Fruit fly (Drosophila melanogaster): ENCODE data around the gene CG31668.

The CG31668 gene

dm6 chr2L:2196590-2197474, 9.1 kb downstream of the CG31668 start (continued):
- no peak for TF ChIP-seq rib (GFP tag; IDR thresholded peaks at IDR 0.05)
- TF ChIP-seq CG14014 (GFP tag; IDR thresholded peaks at IDR 0.05): no peak
- no peak for TF ChIP-seq CG8944 (GFP tag; optimal IDR thresholded peaks at IDR 0.05)
- peak; percentile 52 for TF ChIP-seq CG1603 (tag; optimal IDR thresholded peaks at IDR 0.05)
- no peak for TF ChIP-seq E2f1 (GFP tag; IDR thresholded peaks at IDR 0.05)
- TF ChIP-seq schlank (tag; optimal IDR thresholded peaks at IDR 0.05): peak; percentile 55
- TF ChIP-seq Dp (GFP tag; optimal IDR thresholded peaks at IDR 0.05): peak; percentile 31
- peak; percentile 68 for TF ChIP-seq grau (tag; optimal IDR thresholded peaks at IDR 0.05)
- TF ChIP-seq CG4282 (GFP tag; optimal IDR thresholded peaks at IDR 0.05): peak; percentile 70
- peak; percentile 1 for TF ChIP-seq CG13123 (GFP tag; optimal IDR thresholded peaks at IDR 0.05)
- peak; percentile 55 for TF ChIP-seq CG12659 (GFP tag; optimal IDR thresholded peaks at IDR 0.05)
- TF ChIP-seq Max (GFP tag; optimal IDR thresholded peaks at IDR 0.05): peak; percentile 70
- no peak for TF ChIP-seq CG4360 (GFP tag; IDR thresholded peaks at IDR 0.05)
- no peak for TF ChIP-seq kay (GFP tag; optimal IDR thresholded peaks at IDR 0.05)
- no peak for TF ChIP-seq hth (optimal IDR thresholded peaks at IDR 0.05)
- peak in 1 of 2 experiments; percentile 94 for TF ChIP-seq Eip74EF (GFP tag; optimal IDR thresholded peaks at IDR 0.05)
- TF ChIP-seq vfl (GFP tag; optimal IDR thresholded peaks at IDR 0.05): peak; percentile 11
- TF ChIP-seq ab (GFP tag; optimal IDR thresholded peaks at IDR 0.05): peak; percentile 61
- TF ChIP-seq al (GFP tag; IDR thresholded peaks at IDR 0.05): no peak
- peak; percentile 38 for TF ChIP-seq odd (GFP tag; optimal IDR thresholded peaks at IDR 0.05)
- TF ChIP-seq Side (GFP tag; optimal IDR thresholded peaks at IDR 0.05): peak; percentile 59
- TF ChIP-seq CG6854 (GFP tag; optimal IDR thresholded peaks at IDR 0.05): peak; percentile 83
- TF ChIP-seq tna (GFP tag; IDR thresholded peaks at IDR 0.05; ENCODE audit: partially characterized antibody): no peak
- peak; percentile 41 for TF ChIP-seq nom (GFP tag; optimal IDR thresholded peaks at IDR 0.05)
- peak; percentile 89 for TF ChIP-seq Fer1 (GFP tag; optimal IDR thresholded peaks at IDR 0.05)
- TF ChIP-seq CG10462 (GFP tag; optimal IDR thresholded peaks at IDR 0.05): no peak
- no peak for TF ChIP-seq jing (GFP tag; optimal IDR thresholded peaks at IDR 0.05)
- TF ChIP-seq CG11723 (GFP tag; optimal IDR thresholded peaks at IDR 0.05): peak; percentile 14
- TF ChIP-seq CG15073 (GFP tag; optimal IDR thresholded peaks at IDR 0.05): no peak
- TF ChIP-seq Drgx (GFP tag; IDR thresholded peaks at IDR 0.05): no peak
- peak; percentile 95 for TF ChIP-seq cwo (GFP tag; optimal IDR thresholded peaks at IDR 0.05)
- TF ChIP-seq pb (GFP tag; optimal IDR thresholded peaks at IDR 0.05): peak; percentile 53
- no peak for TF ChIP-seq Atf-2 (GFP tag; optimal IDR thresholded peaks at IDR 0.05)
- no peak for TF ChIP-seq CG6175 (GFP tag; IDR thresholded peaks at IDR 0.05)
- no peak for TF ChIP-seq CG34224 (GFP tag; IDR thresholded peaks at IDR 0.05; ENCODE audit: partially characterized antibody)
- TF ChIP-seq Rfx (GFP tag; IDR thresholded peaks at IDR 0.05): no peak
- TF ChIP-seq Hr39 (optimal IDR thresholded peaks at IDR 0.05): no peak
- no peak for TF ChIP-seq Ets97D (GFP tag; optimal IDR thresholded peaks at IDR 0.05)
- peak; percentile 19 for TF ChIP-seq Dip3 (GFP tag; optimal IDR thresholded peaks at IDR 0.05)
- no peak for TF ChIP-seq CG6791 (GFP tag; IDR thresholded peaks at IDR 0.05; ENCODE audit: partially characterized antibody)
- TF ChIP-seq br (optimal IDR thresholded peaks at IDR 0.05): no peak
- TF ChIP-seq dimm (GFP tag; IDR thresholded peaks at IDR 0.05): no peak
- peak; percentile 18 for TF ChIP-seq stwl (tag; optimal IDR thresholded peaks at IDR 0.05)
- TF ChIP-seq crol (GFP tag; IDR thresholded peaks at IDR 0.05): no peak
- no peak for TF ChIP-seq Rx (GFP tag; IDR thresholded peaks at IDR 0.05)
- no peak for TF ChIP-seq CG8290 (GFP tag; optimal IDR thresholded peaks at IDR 0.05)
- peak; percentile 63 to 89 for TF ChIP-seq CG8290 (tag; optimal IDR thresholded peaks at IDR 0.05)
- no peak for TF ChIP-seq danr (GFP tag; IDR thresholded peaks at IDR 0.05)
- TF ChIP-seq Atf6 (GFP tag; IDR thresholded peaks at IDR 0.05): no peak
- TF ChIP-seq CG3163 (GFP tag; optimal IDR thresholded peaks at IDR 0.05): peak; percentile 9
- TF ChIP-seq CG18262 (tag; optimal IDR thresholded peaks at IDR 0.05): peak; percentile 72
